Fruit fly (Drosophila melanogaster): Measurements from ENCODE around the gene CG2126.

Gene CG2126

dm6 chr3R:31747429-31748048, 28.9 kb downstream of the CG2126 start, which contains the start of the genes nero and CG1910 (continued):
- TF ChIP-seq CG7786 (GFP tag; optimal IDR thresholded peaks at IDR 0.05) (peak; percentile 16), fd102C (GFP tag; optimal IDR thresholded peaks at IDR 0.05) (no peak), pho (GFP tag; optimal IDR thresholded peaks at IDR 0.05) (peak; percentile 7), klu (GFP tag; IDR thresholded peaks at IDR 0.05) (no peak), sr (GFP tag; IDR thresholded peaks at IDR 0.05) (no peak), H2.0 (GFP tag; IDR thresholded peaks at IDR 0.05) (no peak), CG11085 (GFP tag; IDR thresholded peaks at IDR 0.05) (no peak), ERR (GFP tag; optimal IDR thresholded peaks at IDR 0.05) (peak; percentile 46), CG31388 (GFP tag; optimal IDR thresholded peaks at IDR 0.05) (no peak), CG6254 (GFP tag; optimal IDR thresholded peaks at IDR 0.05) (no peak), CG3163 (GFP tag; optimal IDR thresholded peaks at IDR 0.05) (no peak), Gsc (GFP tag; IDR thresholded peaks at IDR 0.05) (no peak), h (optimal IDR thresholded peaks at IDR 0.05) (no peak), wdn (GFP tag; IDR thresholded peaks at IDR 0.05) (no peak), Eip74EF (GFP tag; optimal IDR thresholded peaks at IDR 0.05) (no peak), CG3995 (GFP tag; optimal IDR thresholded peaks at IDR 0.05) (peak; percentile 94), C15 (GFP tag; IDR thresholded peaks at IDR 0.05) (no peak), CG10366 (GFP tag; IDR thresholded peaks at IDR 0.05) (no peak), Rfx (GFP tag; IDR thresholded peaks at IDR 0.05) (no peak), lilli (GFP tag; optimal IDR thresholded peaks at IDR 0.05) (no peak), wek (GFP tag; optimal IDR thresholded peaks at IDR 0.05) (no peak), CG8478 (optimal IDR thresholded peaks at IDR 0.05) (no peak), CG34422 (GFP tag; IDR thresholded peaks at IDR 0.05) (no peak), CG18476 (GFP tag; optimal IDR thresholded peaks at IDR 0.05) (no peak), HHEX (GFP tag; optimal IDR thresholded peaks at IDR 0.05) (no peak), CG1792 (GFP tag; optimal IDR thresholded peaks at IDR 0.05) (no peak), CG10267 (tag; optimal IDR thresholded peaks at IDR 0.05) (peak; percentile 85), eve (GFP tag; optimal IDR thresholded peaks at IDR 0.05) (no peak), E2f2 (GFP tag; IDR thresholded peaks at IDR 0.05) (no peak), phol (tag; optimal IDR thresholded peaks at IDR 0.05) (peak; percentile 39), gem (tag; optimal IDR thresholded peaks at IDR 0.05) (no peak), Elba2 (GFP tag; optimal IDR thresholded peaks at IDR 0.05) (no peak), CG17829 (tag; optimal IDR thresholded peaks at IDR 0.05) (peak; percentile 27), CG14050 (GFP tag; IDR thresholded peaks at IDR 0.05) (no peak), dan (GFP tag; IDR thresholded peaks at IDR 0.05) (no peak), Blimp-1 (GFP tag; optimal IDR thresholded peaks at IDR 0.05) (no peak), CG2678 (tag; optimal IDR thresholded peaks at IDR 0.05) (peak; percentile 11), Bteb2 (GFP tag; optimal IDR thresholded peaks at IDR 0.05) (no peak), CG1024 (GFP tag; IDR thresholded peaks at IDR 0.05) (no peak), CG10543 (GFP tag; optimal IDR thresholded peaks at IDR 0.05) (peak; percentile 21), CG5180 (GFP tag; optimal IDR thresholded peaks at IDR 0.05) (no peak), Hey (tag; optimal IDR thresholded peaks at IDR 0.05) (no peak), Lhr (GFP tag; optimal IDR thresholded peaks at IDR 0.05) (peak; percentile 60), HmgZ (tag; optimal IDR thresholded peaks at IDR 0.05) (peak; percentile 77), CG12104 (GFP tag; optimal IDR thresholded peaks at IDR 0.05) (no peak), CG7928 (GFP tag; optimal IDR thresholded peaks at IDR 0.05) (no peak), Max (GFP tag; optimal IDR thresholded peaks at IDR 0.05) (peak; percentile 51), CG18011 (GFP tag; optimal IDR thresholded peaks at IDR 0.05) (no peak), tio (GFP tag; optimal IDR thresholded peaks at IDR 0.05) (no peak), CkIIα-i1 (GFP tag; IDR thresholded peaks at IDR 0.05) (no peak), Drgx (GFP tag; IDR thresholded peaks at IDR 0.05) (no peak), fd96Cb (tag; optimal IDR thresholded peaks at IDR 0.05) (no peak)

Data from whole organism, embryonic.